Worm (Caenorhabditis elegans) whole organism, midembryonic: ENCODE measurements around the gene fbxb-26.

Source experiments
- T22C8.4 ChIP-seq: fragments of 200-800 bp; sonication (Bioruptor generic); IDR thresholded peaks from 2 replicates; pipeline ENCODE4 v1.3.6; 2022; ENCODE audit warnings: missing genetic modification characterization, missing compliant biosample characterization
- cog-1 ChIP-seq: sonication (generic microtip); optimal IDR thresholded peaks from 2 replicates; lab custom pipeline; 2016; ENCODE audit warnings: missing genetic modification characterization, missing compliant biosample characterization
- flt-1 ChIP-seq: fragments of 200-800 bp; sonication (Bioruptor generic); IDR thresholded peaks from 2 replicates; pipeline ENCODE4 v1.3.6; 2022; ENCODE audit warnings: missing genetic modification characterization, missing compliant biosample characterization
- klf-2 ChIP-seq: fragments of 200-800 bp; sonication (Bioruptor generic); conservative IDR thresholded peaks from 2 replicates; pipeline ENCODE4 v1.3.6; 2022; ENCODE audit warnings: missing genetic modification reagents, missing genetic modification characterization, missing compliant biosample characterization
- med-1 ChIP-seq: sonication (generic microtip); optimal IDR thresholded peaks from 2 replicates; lab custom pipeline; 2017; ENCODE audit warnings: missing genetic modification characterization, mild to moderate bottlenecking, missing compliant biosample characterization, antibody characterized with exemption, missing genetic modification reagents; ENCODE audit not compliant: insufficient read depth
- ref-1 ChIP-seq: fragments of 200-800 bp; sonication (Bioruptor generic); conservative IDR thresholded peaks from 2 replicates; pipeline ENCODE4 v1.3.6; 2022; ENCODE audit warnings: missing genetic modification reagents, missing genetic modification characterization, missing compliant biosample characterization
- tab-1 ChIP-seq: fragments of 200-800 bp; sonication (Bioruptor generic); IDR thresholded peaks from 2 replicates; pipeline ENCODE4 v1.3.6; 2022; ENCODE audit warnings: missing genetic modification characterization, missing compliant biosample characterization
- ztf-23 ChIP-seq: fragments of 200-800 bp; sonication (Bioruptor generic); IDR thresholded peaks from 2 replicates; pipeline ENCODE4 v1.3.6; 2022; ENCODE audit warnings: missing genetic modification reagents, missing genetic modification characterization, missing compliant biosample characterization
- ztf-29 ChIP-seq: fragments of 200-800 bp; sonication (Bioruptor generic); IDR thresholded peaks from 2 replicates; pipeline ENCODE4 v1.3.6; 2022; ENCODE audit warnings: missing genetic modification reagents, missing genetic modification characterization, missing compliant biosample characterization

DNA sequence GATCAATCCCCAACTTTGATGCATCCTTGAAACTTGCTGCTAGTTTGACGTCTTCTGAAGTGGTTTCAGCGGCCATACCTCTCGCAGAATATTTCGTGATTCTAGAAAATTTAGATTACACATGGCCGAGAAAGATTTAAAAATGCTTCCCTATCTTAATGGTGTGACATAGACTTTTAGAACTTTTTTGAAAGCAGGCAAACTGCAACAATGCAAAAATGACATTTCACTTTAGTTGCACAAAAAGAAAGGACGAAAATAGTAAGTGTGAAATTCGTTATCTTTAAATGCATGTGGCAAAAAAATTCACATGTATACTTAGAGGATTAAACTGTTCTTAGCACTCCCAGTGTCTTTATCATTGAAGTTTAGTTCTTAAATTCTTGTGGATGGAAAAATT is 25.1 kb upstream of the fbxb-26 start, which contains the start of gene ZC204.12:
- TF ChIP-seq flt-1 (GFP tag; lab: Robert Waterston, UW): no peak
- TF ChIP-seq ztf-23 (GFP tag; lab: Robert Waterston, UW): no peak
- no peak for TF ChIP-seq ztf-29 (GFP tag; lab: Robert Waterston, UW)
- TF ChIP-seq med-1 (GFP tag; lab: Kevin White, UChicago): no peak
- TF ChIP-seq T22C8.4 (GFP tag; lab: Robert Waterston, UW): no peak
- TF ChIP-seq tab-1 (GFP tag; lab: Robert Waterston, UW): no peak
- TF ChIP-seq klf-2: no peak
- no peak for TF ChIP-seq cog-1
- no peak for TF ChIP-seq ref-1 (GFP tag; lab: Robert Waterston, UW)
